1 fruit fly cellular context compared by ENCODE assay signal in the genomic region with DNA sequence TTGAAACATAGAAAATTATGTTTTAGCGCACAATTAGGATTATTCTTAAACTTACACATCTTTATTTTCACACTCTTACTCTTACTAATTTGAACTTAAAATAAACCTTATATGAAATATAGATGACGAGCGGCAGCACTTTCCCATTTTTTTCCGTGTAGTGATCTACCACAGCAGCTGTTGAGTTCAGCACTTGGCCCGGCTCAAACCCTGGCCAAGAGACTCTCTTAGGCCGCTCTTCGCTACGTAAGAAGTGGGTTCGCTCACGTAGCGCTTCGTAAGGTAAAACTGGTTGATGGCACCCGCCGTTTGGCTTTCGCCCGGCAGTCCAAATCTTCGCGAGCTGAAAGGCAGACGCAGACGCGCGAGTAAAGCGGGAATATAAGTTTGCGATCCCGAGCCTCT.
TF ChIP-seq lines count a peak whose summit lies in the region.

Gene Osi24, plus strand, starts transcription at position 324 of the 405 bp plus-strand sequence.

TF ChIP-seq in whole organism, embryonic, 481 proteins besides CTCF, POLR2A, EP300 and RAD21 (continued from another document and continues in another):
- TF ChIP-seq klu (GFP tag; IDR thresholded peaks at IDR 0.05; lab: Robert Waterston, UW) (0 out of 2 replicates have a peak, but pooled peaks have one; percentile 36), Hey (tag; optimal IDR thresholded peaks at IDR 0.05; lab: Kevin White, UChicago) (no peak), CG2712 (tag; optimal IDR thresholded peaks at IDR 0.05; lab: Kevin White, UChicago) (peak; percentile 73), dysf (GFP tag; IDR thresholded peaks at IDR 0.05; lab: Robert Waterston, UW) (peak; percentile 66), CG14050 (GFP tag; IDR thresholded peaks at IDR 0.05; lab: Robert Waterston, UW) (peak; percentile 56; the same call in 2 of the 3 replicates), Hr39 (optimal IDR thresholded peaks at IDR 0.05; lab: Kevin White, UChicago) (no peak), gro (GFP tag; optimal IDR thresholded peaks at IDR 0.05; lab: Kevin White, UChicago) (no peak), CG12071 (GFP tag; optimal IDR thresholded peaks at IDR 0.05; lab: Kevin White, UChicago) (no peak), CG15601 (tag; optimal IDR thresholded peaks at IDR 0.05; lab: Kevin White, UChicago) (peak; percentile 15), toy (GFP tag; IDR thresholded peaks at IDR 0.05; lab: Robert Waterston, UW) (no peak), Poxn (GFP tag; IDR thresholded peaks at IDR 0.05; lab: Robert Waterston, UW) (no peak), vnd (GFP tag; IDR thresholded peaks at IDR 0.05; lab: Robert Waterston, UW; ENCODE audit: partially characterized antibody) (no peak), Deaf1 (tag; optimal IDR thresholded peaks at IDR 0.05; lab: Kevin White, UChicago) (no peak), psq (GFP tag; optimal IDR thresholded peaks at IDR 0.05; lab: Kevin White, UChicago) (no peak), cg (GFP tag; optimal IDR thresholded peaks at IDR 0.05; lab: Kevin White, UChicago) (no peak), dmrt11E (tag; optimal IDR thresholded peaks at IDR 0.05; lab: Kevin White, UChicago) (no peak), CG42726 (GFP tag; IDR thresholded peaks at IDR 0.05; lab: Robert Waterston, UW; ENCODE audit: partially characterized antibody) (no peak), CG4854 (GFP tag; optimal IDR thresholded peaks at IDR 0.05; lab: Kevin White, UChicago) (no peak), otp (GFP tag; IDR thresholded peaks at IDR 0.05; lab: Robert Waterston, UW) (no peak), CG34422 (GFP tag; IDR thresholded peaks at IDR 0.05; lab: Robert Waterston, UW) (no peak), CG11723 (GFP tag; optimal IDR thresholded peaks at IDR 0.05; lab: Kevin White, UChicago) (peak; percentile 27), bab2 (GFP tag; optimal IDR thresholded peaks at IDR 0.05; lab: Kevin White, UChicago) (peak; percentile 33), CG12104 (GFP tag; optimal IDR thresholded peaks at IDR 0.05; lab: Kevin White, UChicago) (peak; percentile 2), Antp (GFP tag; optimal IDR thresholded peaks at IDR 0.05; lab: Kevin White, UChicago) (peak; percentile 52), Sry-β (GFP tag; optimal IDR thresholded peaks at IDR 0.05; lab: Kevin White, UChicago) (no peak), repo (GFP tag; optimal IDR thresholded peaks at IDR 0.05; lab: Kevin White, UChicago) (no peak), Hr3 (GFP tag; optimal IDR thresholded peaks at IDR 0.05; lab: Kevin White, UChicago) (peak; percentile 39), Bdp1 (GFP tag; optimal IDR thresholded peaks at IDR 0.05; lab: Kevin White, UChicago) (no peak), crp (GFP tag; optimal IDR thresholded peaks at IDR 0.05; lab: Kevin White, UChicago) (peak in 1 of 2 experiments; percentile 44), jigr1 (GFP tag; IDR thresholded peaks at IDR 0.05; lab: Robert Waterston, UW) (0 out of 3 replicates have a peak, but pooled peaks have one; percentile 39), CG2116 (GFP tag; optimal IDR thresholded peaks at IDR 0.05; lab: Kevin White, UChicago) (no peak), Trl (optimal IDR thresholded peaks at IDR 0.05; lab: Kevin White, UChicago) (peak in 1 of 2 experiments; percentile 13), Trl (GFP tag; optimal IDR thresholded peaks at IDR 0.05; lab: Kevin White, UChicago) (peak; percentile 15), CG3065 (GFP tag; optimal IDR thresholded peaks at IDR 0.05; lab: Kevin White, UChicago) (no peak), h (optimal IDR thresholded peaks at IDR 0.05; lab: Kevin White, UChicago) (no peak), ab (GFP tag; optimal IDR thresholded peaks at IDR 0.05; lab: Kevin White, UChicago) (no peak), CG10543 (GFP tag; optimal IDR thresholded peaks at IDR 0.05; lab: Kevin White, UChicago) (no peak), MBD-R2 (GFP tag; IDR thresholded peaks at IDR 0.05; lab: Robert Waterston, UW) (peak; percentile 30; the same call in 1 of the 2 replicates), B-H2 (GFP tag; optimal IDR thresholded peaks at IDR 0.05; lab: Kevin White, UChicago) (no peak), C15 (GFP tag; IDR thresholded peaks at IDR 0.05; lab: Robert Waterston, UW) (no peak), pb (GFP tag; optimal IDR thresholded peaks at IDR 0.05; lab: Kevin White, UChicago) (peak; percentile 7), Tbp (GFP tag; optimal IDR thresholded peaks at IDR 0.05; lab: Kevin White, UChicago) (no peak), Ptx1 (GFP tag; IDR thresholded peaks at IDR 0.05; lab: Robert Waterston, UW) (peak; percentile 79), CkIIα-i1 (GFP tag; IDR thresholded peaks at IDR 0.05; lab: Robert Waterston, UW) (no peak), wek (GFP tag; optimal IDR thresholded peaks at IDR 0.05; lab: Kevin White, UChicago) (no peak), salm (tag; optimal IDR thresholded peaks at IDR 0.05; lab: Kevin White, UChicago) (no peak), Sry-δ (GFP tag; optimal IDR thresholded peaks at IDR 0.05; lab: Kevin White, UChicago) (no peak), tll (GFP tag; optimal IDR thresholded peaks at IDR 0.05; lab: Kevin White, UChicago) (no peak), cas (GFP tag; IDR thresholded peaks at IDR 0.05; lab: Robert Waterston, UW) (no peak), hbn (GFP tag; IDR thresholded peaks at IDR 0.05; lab: Robert Waterston, UW; ENCODE audit: partially characterized antibody) (no peak), D (optimal IDR thresholded peaks at IDR 0.05; lab: Kevin White, UChicago) (no peak), D (GFP tag; optimal IDR thresholded peaks at IDR 0.05; lab: Kevin White, UChicago) (no peak), nerfin-2 (GFP tag; IDR thresholded peaks at IDR 0.05; lab: Robert Waterston, UW; ENCODE audit: partially characterized antibody) (no peak), CG10565 (GFP tag; optimal IDR thresholded peaks at IDR 0.05; lab: Kevin White, UChicago) (no peak), CG1647 (GFP tag; optimal IDR thresholded peaks at IDR 0.05; lab: Kevin White, UChicago) (no peak), kni (GFP tag; optimal IDR thresholded peaks at IDR 0.05; lab: Kevin White, UChicago) (no peak), CG4282 (GFP tag; optimal IDR thresholded peaks at IDR 0.05; lab: Kevin White, UChicago) (no peak), eve (GFP tag; optimal IDR thresholded peaks at IDR 0.05; lab: Kevin White, UChicago) (peak in 1 of 2 experiments; percentile 41), ci (GFP tag; IDR thresholded peaks at IDR 0.05; lab: Robert Waterston, UW) (peak; percentile 86), CG33557 (GFP tag; optimal IDR thresholded peaks at IDR 0.05; lab: Kevin White, UChicago) (no peak), sob (GFP tag; IDR thresholded peaks at IDR 0.05; lab: Robert Waterston, UW) (peak; percentile 34; the same call in 1 of the 2 replicates), CG10209 (GFP tag; optimal IDR thresholded peaks at IDR 0.05; lab: Kevin White, UChicago) (peak; percentile 28), CG1603 (tag; optimal IDR thresholded peaks at IDR 0.05; lab: Kevin White, UChicago) (peak; percentile 74), CG3163 (GFP tag; optimal IDR thresholded peaks at IDR 0.05; lab: Kevin White, UChicago) (peak; percentile 87), fd64A (GFP tag; optimal IDR thresholded peaks at IDR 0.05; lab: Kevin White, UChicago) (no peak), CG13287 (GFP tag; IDR thresholded peaks at IDR 0.05; lab: Robert Waterston, UW; ENCODE audit: partially characterized antibody) (no peak), CG12744 (GFP tag; optimal IDR thresholded peaks at IDR 0.05; lab: Kevin White, UChicago) (no peak), crol (GFP tag; IDR thresholded peaks at IDR 0.05; lab: Robert Waterston, UW) (no peak), CG12299 (tag; optimal IDR thresholded peaks at IDR 0.05; lab: Kevin White, UChicago) (no peak), CG1602 (GFP tag; optimal IDR thresholded peaks at IDR 0.05; lab: Kevin White, UChicago) (peak; percentile 3), H2.0 (GFP tag; IDR thresholded peaks at IDR 0.05; lab: Robert Waterston, UW) (peak; percentile 59), Side (GFP tag; optimal IDR thresholded peaks at IDR 0.05; lab: Kevin White, UChicago) (peak; percentile 37), D19A (tag; optimal IDR thresholded peaks at IDR 0.05; lab: Kevin White, UChicago) (no peak), ranshi (GFP tag; IDR thresholded peaks at IDR 0.05; lab: Robert Waterston, UW) (peak; percentile 51), amos (GFP tag; IDR thresholded peaks at IDR 0.05; lab: Robert Waterston, UW; ENCODE audit: partially characterized antibody) (no peak), CG14667 (GFP tag; IDR thresholded peaks at IDR 0.05; lab: Robert Waterston, UW) (peak; percentile 55), kah (GFP tag; optimal IDR thresholded peaks at IDR 0.05; lab: Kevin White, UChicago) (no peak), Mes4 (GFP tag; optimal IDR thresholded peaks at IDR 0.05; lab: Kevin White, UChicago) (no peak), ATbp (GFP tag; optimal IDR thresholded peaks at IDR 0.05; lab: Kevin White, UChicago) (peak; percentile 74), ase (GFP tag; IDR thresholded peaks at IDR 0.05; lab: Robert Waterston, UW) (peak; percentile 45; the same call in 1 of the 3 replicates), pnt (GFP tag; optimal IDR thresholded peaks at IDR 0.05; lab: Kevin White, UChicago) (peak; percentile 53), CG16813 (GFP tag; IDR thresholded peaks at IDR 0.05; lab: Robert Waterston, UW; ENCODE audit: partially characterized antibody) (no peak), nau (GFP tag; optimal IDR thresholded peaks at IDR 0.05; lab: Kevin White, UChicago) (peak; percentile 47), Ets65A (GFP tag; lab: Kevin White, UChicago) (peak; percentile 94), CG17359 (tag; optimal IDR thresholded peaks at IDR 0.05; lab: Kevin White, UChicago) (peak; percentile 72), fd102C (GFP tag; optimal IDR thresholded peaks at IDR 0.05; lab: Kevin White, UChicago) (no peak), CG8388 (GFP tag; optimal IDR thresholded peaks at IDR 0.05; lab: Kevin White, UChicago) (peak; percentile 51), slou (GFP tag; optimal IDR thresholded peaks at IDR 0.05; lab: Kevin White, UChicago) (no peak), HLH54F (GFP tag; optimal IDR thresholded peaks at IDR 0.05; lab: Kevin White, UChicago) (no peak), CG3407 (GFP tag; optimal IDR thresholded peaks at IDR 0.05; lab: Kevin White, UChicago) (peak; percentile 33), CG4707 (GFP tag; optimal IDR thresholded peaks at IDR 0.05; lab: Kevin White, UChicago) (no peak), Six4 (GFP tag; optimal IDR thresholded peaks at IDR 0.05; lab: Kevin White, UChicago) (peak; percentile 36), zfh1 (GFP tag; IDR thresholded peaks at IDR 0.05; lab: Robert Waterston, UW) (peak; percentile 63; the same call in 2 of the 3 replicates), Sox102F (GFP tag; optimal IDR thresholded peaks at IDR 0.05; lab: Kevin White, UChicago) (peak; percentile 83), CG2889 (GFP tag; IDR thresholded peaks at IDR 0.05; lab: Robert Waterston, UW) (no peak), Usf (GFP tag; optimal IDR thresholded peaks at IDR 0.05; lab: Kevin White, UChicago) (no peak), CG13296 (GFP tag; optimal IDR thresholded peaks at IDR 0.05; lab: Kevin White, UChicago) (no peak), sens (GFP tag; lab: Kevin White, UChicago) (peak; percentile 94), dimm (GFP tag; IDR thresholded peaks at IDR 0.05; lab: Robert Waterston, UW) (0 out of 2 replicates have a peak, but pooled peaks have one; percentile 33), Opbp (GFP tag; IDR thresholded peaks at IDR 0.05; lab: Robert Waterston, UW; ENCODE audit: partially characterized antibody) (no peak), BtbVII (GFP tag; optimal IDR thresholded peaks at IDR 0.05; lab: Kevin White, UChicago) (no peak), CG9876 (GFP tag; optimal IDR thresholded peaks at IDR 0.05; lab: Kevin White, UChicago) (no peak), CG10366 (GFP tag; IDR thresholded peaks at IDR 0.05; lab: Robert Waterston, UW) (peak; percentile 64), Doc3 (GFP tag; IDR thresholded peaks at IDR 0.05; lab: Robert Waterston, UW; ENCODE audit: partially characterized antibody) (no peak), trem (tag; optimal IDR thresholded peaks at IDR 0.05; lab: Kevin White, UChicago) (no peak), CrebB (tag; optimal IDR thresholded peaks at IDR 0.05; lab: Kevin White, UChicago) (no peak), tin (GFP tag; optimal IDR thresholded peaks at IDR 0.05; lab: Kevin White, UChicago) (peak; percentile 34), ap (GFP tag; IDR thresholded peaks at IDR 0.05; lab: Robert Waterston, UW) (peak; percentile 72), gem (tag; optimal IDR thresholded peaks at IDR 0.05; lab: Kevin White, UChicago) (peak; percentile 75), CG4820 (GFP tag; optimal IDR thresholded peaks at IDR 0.05; lab: Kevin White, UChicago) (peak; percentile 42), gsb-n (tag; optimal IDR thresholded peaks at IDR 0.05; lab: Kevin White, UChicago) (peak; percentile 54), fd3F (GFP tag; optimal IDR thresholded peaks at IDR 0.05; lab: Kevin White, UChicago) (no peak), Atf-2 (GFP tag; optimal IDR thresholded peaks at IDR 0.05; lab: Kevin White, UChicago) (peak; percentile 25), CG1792 (GFP tag; optimal IDR thresholded peaks at IDR 0.05; lab: Kevin White, UChicago) (no peak), Hand (GFP tag; optimal IDR thresholded peaks at IDR 0.05; lab: Kevin White, UChicago) (no peak), ssp (GFP tag; IDR thresholded peaks at IDR 0.05; lab: Robert Waterston, UW) (peak; percentile 41; the same call in 1 of the 2 replicates), Lim3 (GFP tag; IDR thresholded peaks at IDR 0.05; lab: Robert Waterston, UW) (no peak), CG17568 (GFP tag; optimal IDR thresholded peaks at IDR 0.05; lab: Kevin White, UChicago) (no peak), Optix (GFP tag; IDR thresholded peaks at IDR 0.05; lab: Robert Waterston, UW) (no peak), nerfin-1 (tag; optimal IDR thresholded peaks at IDR 0.05; lab: Kevin White, UChicago) (peak; percentile 6), crc (GFP tag; optimal IDR thresholded peaks at IDR 0.05; lab: Kevin White, UChicago) (peak; percentile 8), CG4424 (GFP tag; optimal IDR thresholded peaks at IDR 0.05; lab: Kevin White, UChicago) (peak; percentile 8), Doc2 (GFP tag; IDR thresholded peaks at IDR 0.05; lab: Robert Waterston, UW) (no peak), Drgx (GFP tag; IDR thresholded peaks at IDR 0.05; lab: Robert Waterston, UW) (peak; percentile 88), CG6813 (GFP tag; optimal IDR thresholded peaks at IDR 0.05; lab: Kevin White, UChicago) (peak; percentile 18), CG8478 (optimal IDR thresholded peaks at IDR 0.05; lab: Kevin White, UChicago) (no peak), fru (optimal IDR thresholded peaks at IDR 0.05; lab: Kevin White, UChicago) (no peak), Neu2 (GFP tag; optimal IDR thresholded peaks at IDR 0.05; lab: Kevin White, UChicago; ENCODE audit: borderline replicate concordance) (no peak), CG12391 (tag; optimal IDR thresholded peaks at IDR 0.05; lab: Kevin White, UChicago) (no peak)
